Fruit fly (Drosophila melanogaster) whole organism, embryonic: Measurements from ENCODE around the gene Ir25a.

Source experiments
- Antp ChIP-seq: fragments of 200-800 bp; sonication (Bioruptor generic); optimal IDR thresholded peaks from 3 replicates; lab custom pipeline; 2016; ENCODE audit warnings: missing biosample characterization, missing genetic modification characterization
- C15 ChIP-seq: fragments of 200-800 bp; sonication (Bioruptor generic); IDR thresholded peaks from 3 replicates; pipeline ENCODE4 v1.3.6; 2022; ENCODE audit warnings: missing biosample characterization, missing genetic modification characterization
- CG10431 ChIP-seq: fragments of 200-800 bp; sonication (Bioruptor generic); optimal IDR thresholded peaks from 3 replicates; lab custom pipeline; 2018; ENCODE audit warnings: missing biosample characterization, mild to moderate bottlenecking, missing genetic modification characterization
- CG10565 ChIP-seq: fragments of 200-800 bp; sonication (Bioruptor generic); optimal IDR thresholded peaks from 3 replicates; lab custom pipeline; 2016; ENCODE audit warnings: missing biosample characterization, mild to moderate bottlenecking, missing genetic modification characterization
- CG10959 ChIP-seq: fragments of 200-800 bp; sonication (Bioruptor generic); IDR thresholded peaks from 2 replicates; pipeline ENCODE4 v1.3.6; 2022; ENCODE audit warnings: missing biosample characterization, missing genetic modification characterization
- CG11085 ChIP-seq: fragments of 200-800 bp; sonication (Bioruptor generic); IDR thresholded peaks from 2 replicates; pipeline ENCODE4 v1.3.6; 2022; ENCODE audit warnings: missing biosample characterization, missing genetic modification characterization
- CG11398 ChIP-seq: fragments of 200-800 bp; sonication (Bioruptor generic); optimal IDR thresholded peaks from 2 replicates; lab custom pipeline; 2016; ENCODE audit warnings: missing biosample characterization, missing genetic modification characterization
- CG11696 ChIP-seq: fragments of 200-800 bp; sonication (Bioruptor generic); IDR thresholded peaks from 2 replicates; pipeline ENCODE4 v1.3.6; 2022; ENCODE audit warnings: missing biosample characterization, missing genetic modification characterization
- CG14014 ChIP-seq: fragments of 200-800 bp; sonication (Bioruptor generic); IDR thresholded peaks from 2 replicates; pipeline ENCODE4 v1.3.6; 2022; ENCODE audit warnings: missing biosample characterization, missing genetic modification characterization
- CG14965 ChIP-seq: fragments of 200-800 bp; sonication (Bioruptor generic); optimal IDR thresholded peaks from 2 replicates; lab custom pipeline; 2016; ENCODE audit warnings: missing biosample characterization, missing genetic modification characterization, borderline replicate concordance
- CG15479 ChIP-seq: fragments of 200-800 bp; sonication (Bioruptor generic); optimal IDR thresholded peaks from 3 replicates; lab custom pipeline; 2019; ENCODE audit warnings: missing biosample characterization, mild to moderate bottlenecking, missing genetic modification characterization, moderate library complexity
- CG17361 ChIP-seq: fragments of 200-800 bp; sonication (Bioruptor generic); IDR thresholded peaks from 3 replicates; pipeline ENCODE4 v1.3.6; 2022; ENCODE audit warnings: missing biosample characterization, missing genetic modification characterization
- CG17612 ChIP-seq: fragments of 200-800 bp; sonication (Bioruptor generic); IDR thresholded peaks from 2 replicates; pipeline ENCODE4 v1.3.6; 2022; ENCODE audit warnings: missing biosample characterization, missing genetic modification characterization
- CG17829 ChIP-seq: fragments of 200-800 bp; optimal IDR thresholded peaks from 2 replicates; lab custom pipeline; 2019; ENCODE audit warnings: missing biosample characterization, mild to moderate bottlenecking, missing genetic modification characterization, moderate library complexity
- CG2116 ChIP-seq: fragments of 200-800 bp; sonication (Bioruptor generic); optimal IDR thresholded peaks from 3 replicates; lab custom pipeline; 2018; ENCODE audit warnings: missing biosample characterization, mild to moderate bottlenecking, missing genetic modification characterization
- CG3407 ChIP-seq: fragments of 200-800 bp; sonication (Bioruptor generic); optimal IDR thresholded peaks from 2 replicates; lab custom pipeline; 2018; ENCODE audit warnings: missing biosample characterization, mild to moderate bottlenecking, missing genetic modification characterization
- CG6254 ChIP-seq: fragments of 200-800 bp; sonication (Bioruptor generic); optimal IDR thresholded peaks from 3 replicates; lab custom pipeline; 2017; ENCODE audit warnings: mild to moderate bottlenecking, missing biosample characterization, missing genetic modification reagents, missing genetic modification characterization
- CG6683 ChIP-seq: fragments of 200-800 bp; sonication (Bioruptor generic); optimal IDR thresholded peaks from 2 replicates; lab custom pipeline; 2017; ENCODE audit warnings: missing biosample characterization, mild to moderate bottlenecking, missing genetic modification characterization, missing genetic modification reagents
- CG6689 ChIP-seq: fragments of 200-800 bp; sonication (Bioruptor generic); IDR thresholded peaks from 2 replicates; pipeline ENCODE4 v1.3.6; 2022; ENCODE audit warnings: missing biosample characterization, missing genetic modification characterization
- CG6854 ChIP-seq: fragments of 200-800 bp; sonication (Bioruptor generic); optimal IDR thresholded peaks from 3 replicates; lab custom pipeline; 2017; ENCODE audit warnings: missing biosample characterization, mild to moderate bottlenecking, missing genetic modification characterization
- CG8089 ChIP-seq: fragments of 200-800 bp; sonication (Bioruptor generic); optimal IDR thresholded peaks from 3 replicates; lab custom pipeline; 2016; ENCODE audit warnings: missing biosample characterization, missing genetic modification characterization
- Doc2 ChIP-seq: fragments of 200-800 bp; sonication (Bioruptor generic); IDR thresholded peaks from 2 replicates; pipeline ENCODE4 v1.3.6; 2022; ENCODE audit warnings: missing biosample characterization, missing genetic modification characterization
- Fer1 ChIP-seq: fragments of 200-800 bp; sonication (Bioruptor generic); optimal IDR thresholded peaks from 2 replicates; lab custom pipeline; 2017; ENCODE audit warnings: missing biosample characterization, mild to moderate bottlenecking, missing genetic modification characterization
- GATAe ChIP-seq: fragments of 200-800 bp; sonication (Bioruptor generic); conservative IDR thresholded peaks from 2 replicates; pipeline ENCODE4 v1.3.6; 2022; ENCODE audit warnings: missing biosample characterization, missing genetic modification characterization
- HHEX ChIP-seq: fragments of 200-800 bp; sonication (Bioruptor generic); optimal IDR thresholded peaks from 3 replicates; lab custom pipeline; 2017; ENCODE audit warnings: missing biosample characterization, mild to moderate bottlenecking, missing genetic modification characterization, missing genetic modification reagents
- HmgD ChIP-seq: fragments of 200-800 bp; sonication (Bioruptor generic); optimal IDR thresholded peaks from 3 replicates; lab custom pipeline; 2016; ENCODE audit warnings: missing biosample characterization, missing genetic modification characterization
- Hmr ChIP-seq: fragments of 200-800 bp; sonication (Bioruptor generic); optimal IDR thresholded peaks from 3 replicates; lab custom pipeline; 2017; ENCODE audit warnings: mild to moderate bottlenecking, missing biosample characterization, missing genetic modification reagents, missing genetic modification characterization
- Nf-YB ChIP-seq: fragments of 200-800 bp; sonication (Bioruptor generic); optimal IDR thresholded peaks from 3 replicates; lab custom pipeline; 2019; ENCODE audit warnings: missing biosample characterization, mild to moderate bottlenecking, missing genetic modification characterization, moderate library complexity
- Pdp1 ChIP-seq, 2 experiments: fragments of 200-800 bp; sonication (Bioruptor generic); optimal IDR thresholded peaks; 3 replicates each; lab custom pipeline; 2016; ENCODE audit warnings: missing biosample characterization in 2 of 2, missing genetic modification characterization in 2 of 2, mild to moderate bottlenecking in 1 of 2, moderate library complexity in 1 of 2
- Poxn ChIP-seq: fragments of 200-800 bp; sonication (Bioruptor generic); IDR thresholded peaks from 2 replicates; pipeline ENCODE4 v1.3.6; 2022; ENCODE audit warnings: missing biosample characterization, missing genetic modification characterization
- Ravus ChIP-seq: fragments of 200-800 bp; sonication (Bioruptor generic); IDR thresholded peaks from 2 replicates; pipeline ENCODE4 v1.3.6; 2022; ENCODE audit warnings: missing biosample characterization, missing genetic modification characterization
- Sox102F ChIP-seq: fragments of 200-800 bp; sonication (Bioruptor generic); optimal IDR thresholded peaks from 2 replicates; lab custom pipeline; 2018; ENCODE audit warnings: missing biosample characterization, mild to moderate bottlenecking, missing genetic modification characterization, moderate library complexity
- aop ChIP-seq: fragments of 200-800 bp; sonication (Bioruptor generic); IDR thresholded peaks from 2 replicates; pipeline ENCODE4 v1.3.6; 2022; ENCODE audit warnings: missing biosample characterization, missing genetic modification characterization
- ara ChIP-seq: fragments of 200-800 bp; sonication (Bioruptor generic); IDR thresholded peaks from 2 replicates; pipeline ENCODE4 v1.3.6; 2022; ENCODE audit warnings: missing biosample characterization, missing genetic modification characterization
- ato ChIP-seq: fragments of 200-800 bp; sonication (Bioruptor generic); IDR thresholded peaks from 2 replicates; pipeline ENCODE4 v1.3.6; 2022; ENCODE audit warnings: missing biosample characterization, missing genetic modification characterization; ENCODE audit not compliant: partially characterized antibody
- fd3F ChIP-seq: fragments of 200-800 bp; sonication (Bioruptor generic); optimal IDR thresholded peaks from 2 replicates; lab custom pipeline; 2018; ENCODE audit warnings: missing biosample characterization, mild to moderate bottlenecking, missing genetic modification characterization, moderate library complexity
- fd96Cb ChIP-seq: fragments of 200-800 bp; sonication (Bioruptor generic); optimal IDR thresholded peaks from 2 replicates; lab custom pipeline; 2018; ENCODE audit warnings: missing biosample characterization, mild to moderate bottlenecking, missing genetic modification characterization, moderate library complexity
- gfzf ChIP-seq: fragments of 200-800 bp; sonication (Bioruptor generic); optimal IDR thresholded peaks from 2 replicates; lab custom pipeline; 2016; ENCODE audit warnings: missing biosample characterization, mild to moderate bottlenecking, missing genetic modification characterization, moderate library complexity
- gro ChIP-seq: fragments of 200-800 bp; sonication (Bioruptor generic); optimal IDR thresholded peaks from 2 replicates; lab custom pipeline; 2016; ENCODE audit warnings: missing biosample characterization, missing genetic modification characterization
- kni ChIP-seq: fragments of 200-800 bp; sonication (Bioruptor generic); optimal IDR thresholded peaks from 3 replicates; lab custom pipeline; 2017; ENCODE audit warnings: mild to moderate bottlenecking, missing biosample characterization, missing genetic modification reagents, missing genetic modification characterization
- nerfin-1 ChIP-seq: fragments of 200-800 bp; sonication (Bioruptor generic); optimal IDR thresholded peaks from 3 replicates; lab custom pipeline; 2019; ENCODE audit warnings: missing biosample characterization, mild to moderate bottlenecking, missing genetic modification characterization, moderate library complexity
- oc ChIP-seq: fragments of 200-800 bp; sonication (Bioruptor generic); optimal IDR thresholded peaks from 2 replicates; lab custom pipeline; 2018; ENCODE audit warnings: missing biosample characterization, mild to moderate bottlenecking, missing genetic modification characterization, moderate library complexity
- pan ChIP-seq, 4 experiments: fragments of >200 bp in 3 of 4; fragments of 200-800 bp in 1 of 4; sonication (Bioruptor generic) in 1 of 4; optimal IDR thresholded peaks in 3 of 4; IDR thresholded peaks in 1 of 4; 2 replicates each; pipeline versions ENCODE4 v1.3.6 to Lab custom; 2017 to 2022; ENCODE audit warnings: missing biosample characterization in 2 of 4, missing genetic modification characterization in 2 of 4, mixed read lengths in 1 of 4
- pfk ChIP-seq: fragments of 200-800 bp; sonication (Bioruptor generic); optimal IDR thresholded peaks from 2 replicates; lab custom pipeline; 2018; ENCODE audit warnings: missing biosample characterization, mild to moderate bottlenecking, missing genetic modification characterization, moderate library complexity
- pnt ChIP-seq: fragments of 200-800 bp; sonication (Bioruptor generic); optimal IDR thresholded peaks from 3 replicates; lab custom pipeline; 2016; ENCODE audit warnings: missing biosample characterization, missing genetic modification characterization
- slou ChIP-seq: fragments of 200-800 bp; sonication (Bioruptor generic); optimal IDR thresholded peaks from 3 replicates; lab custom pipeline; 2016; ENCODE audit warnings: missing biosample characterization, missing genetic modification characterization
- sqz ChIP-seq: fragments of 200-800 bp; sonication (Bioruptor generic); optimal IDR thresholded peaks from 3 replicates; lab custom pipeline; 2018; ENCODE audit warnings: missing biosample characterization, mild to moderate bottlenecking, missing genetic modification characterization
- sr ChIP-seq: fragments of 200-800 bp; sonication (Bioruptor generic); IDR thresholded peaks from 3 replicates; pipeline ENCODE4 v1.3.6; 2022; ENCODE audit warnings: missing biosample characterization, missing genetic modification characterization
- stc ChIP-seq: fragments of 200-800 bp; sonication (Bioruptor generic); IDR thresholded peaks from 2 replicates; pipeline ENCODE4 v1.3.6; 2022; ENCODE audit warnings: missing biosample characterization, missing genetic modification characterization
- vvl ChIP-seq: fragments of 200-800 bp; sonication (Bioruptor generic); IDR thresholded peaks from 2 replicates; pipeline ENCODE4 v1.3.6; 2022; ENCODE audit warnings: missing biosample characterization, missing genetic modification characterization
- wdn ChIP-seq: fragments of 200-800 bp; sonication (Bioruptor generic); IDR thresholded peaks from 2 replicates; pipeline ENCODE4 v1.3.6; 2022; ENCODE audit warnings: missing biosample characterization, missing genetic modification characterization

The Ir25a gene

dm6 chr2L:4829040-4829439 is 6.1 kb downstream of the Ir25a start (continued):
- no peak for TF ChIP-seq CG11398 (GFP tag; lab: Kevin White, UChicago)
- TF ChIP-seq CG14014 (GFP tag; lab: Robert Waterston, UW) = no peak
- no peak for TF ChIP-seq CG10431
- no peak for TF ChIP-seq Ravus
- TF ChIP-seq pfk (GFP tag; lab: Kevin White, UChicago) = peak; percentile 35
- TF ChIP-seq C15 (GFP tag; lab: Robert Waterston, UW) = no peak
- TF ChIP-seq oc (tag; lab: Kevin White, UChicago) = no peak
- TF ChIP-seq stc = no peak
- TF ChIP-seq CG14965 = no peak
- no peak for TF ChIP-seq CG17361 (GFP tag; lab: Robert Waterston, UW)
- no peak for TF ChIP-seq CG17612
- no peak for TF ChIP-seq CG3407 (GFP tag; lab: Kevin White, UChicago)
- no peak for TF ChIP-seq GATAe (GFP tag; lab: Robert Waterston, UW)
- no peak for TF ChIP-seq Pdp1 (GFP tag; optimal IDR thresholded peaks at IDR 0.05; lab: Kevin White, UChicago)
- TF ChIP-seq CG8089 (GFP tag; lab: Kevin White, UChicago) = no peak
- TF ChIP-seq nerfin-1 (tag; lab: Kevin White, UChicago) = no peak
- no peak for TF ChIP-seq ato (GFP tag; lab: Robert Waterston, UW)
- no peak for TF ChIP-seq Nf-YB (GFP tag; lab: Kevin White, UChicago)
- TF ChIP-seq pnt (GFP tag; lab: Kevin White, UChicago) = no peak
- TF ChIP-seq aop (GFP tag; lab: Robert Waterston, UW) = no peak
- TF ChIP-seq CG6689 (GFP tag; lab: Robert Waterston, UW) = no peak
- no peak for TF ChIP-seq sr
- peak; percentile 6 for TF ChIP-seq CG6683
- no peak for TF ChIP-seq CG6854 (GFP tag; lab: Kevin White, UChicago)
- TF ChIP-seq CG17829 (tag; lab: Kevin White, UChicago) = no peak
- no peak for TF ChIP-seq fd3F (GFP tag; lab: Kevin White, UChicago)
- TF ChIP-seq kni (GFP tag; lab: Kevin White, UChicago) = no peak
- TF ChIP-seq Antp (GFP tag; lab: Kevin White, UChicago) = no peak
- TF ChIP-seq pan (optimal IDR thresholded peaks at IDR 0.05; lab: Kevin White, UChicago) = no peak
- TF ChIP-seq pan (GFP tag; optimal IDR thresholded peaks at IDR 0.05 in 1 of 2, IDR thresholded peaks at IDR 0.05 in 1 of 2) = peak in 1 of 2 experiments; percentile 43
- TF ChIP-seq CG10959 (GFP tag; lab: Robert Waterston, UW) = no peak
- TF ChIP-seq Hmr (GFP tag; lab: Kevin White, UChicago) = peak; percentile 60
- TF ChIP-seq CG11085 = no peak
- no peak for TF ChIP-seq fd96Cb
- 0 out of 2 replicates have a peak, but pooled peaks have one; percentile 20 for TF ChIP-seq vvl (GFP tag; lab: Robert Waterston, UW)
- no peak for TF ChIP-seq CG11696 (GFP tag; lab: Robert Waterston, UW)
- TF ChIP-seq HHEX (GFP tag; lab: Kevin White, UChicago) = peak; percentile 47
- TF ChIP-seq sqz (GFP tag; lab: Kevin White, UChicago) = no peak
- TF ChIP-seq gfzf = no peak
- TF ChIP-seq CG2116 (GFP tag; lab: Kevin White, UChicago) = no peak
- TF ChIP-seq Sox102F (GFP tag; lab: Kevin White, UChicago) = no peak
- TF ChIP-seq ara (GFP tag; lab: Robert Waterston, UW) = no peak
- no peak for TF ChIP-seq wdn (GFP tag; lab: Robert Waterston, UW)
- peak; percentile 69 for TF ChIP-seq Fer1
- TF ChIP-seq CG6254 (GFP tag; lab: Kevin White, UChicago) = no peak
- TF ChIP-seq slou (GFP tag; lab: Kevin White, UChicago) = no peak
- TF ChIP-seq gro = no peak
- no peak for TF ChIP-seq Poxn
- no peak for TF ChIP-seq HmgD (GFP tag; lab: Kevin White, UChicago)
- peak; percentile 71 for TF ChIP-seq CG15479 (GFP tag; lab: Kevin White, UChicago)
- no peak for TF ChIP-seq CG10565 (GFP tag; lab: Kevin White, UChicago)
- no peak for TF ChIP-seq Doc2 (GFP tag; lab: Robert Waterston, UW)
